Fruit fly (Drosophila melanogaster) whole organism, embryonic: ENCODE data around the gene nuf.

ENCODE experiments used
- Bgb ChIP-seq: fragments of 200-800 bp; sonication (Bioruptor generic); IDR thresholded peaks from 2 replicates; pipeline ENCODE4 v1.3.6; 2022; ENCODE audit warnings: missing biosample characterization, missing genetic modification characterization; ENCODE audit not compliant: partially characterized antibody
- Bteb2 ChIP-seq: fragments of 200-800 bp; sonication (Bioruptor generic); optimal IDR thresholded peaks from 2 replicates; lab custom pipeline; 2016; ENCODE audit warnings: missing biosample characterization, missing genetic modification characterization
- CG10321 ChIP-seq: fragments of 200-800 bp; sonication (Bioruptor generic); IDR thresholded peaks from 2 replicates; pipeline ENCODE4 v1.3.6; 2022; ENCODE audit warnings: missing biosample characterization, missing genetic modification characterization
- CG10543 ChIP-seq: fragments of 200-800 bp; sonication (Bioruptor generic); optimal IDR thresholded peaks from 3 replicates; lab custom pipeline; 2017; ENCODE audit warnings: missing biosample characterization, mild to moderate bottlenecking, missing genetic modification characterization, moderate library complexity
- CG10654 ChIP-seq: fragments of 200-800 bp; sonication (Bioruptor generic); optimal IDR thresholded peaks from 2 replicates; lab custom pipeline; 2016; ENCODE audit warnings: missing biosample characterization, missing genetic modification characterization
- CG10979 ChIP-seq: fragments of 200-800 bp; sonication (Bioruptor generic); optimal IDR thresholded peaks from 2 replicates; lab custom pipeline; 2018; ENCODE audit warnings: missing biosample characterization, mild to moderate bottlenecking, missing genetic modification characterization, moderate library complexity
- CG12299 ChIP-seq: fragments of 200-800 bp; sonication (Bioruptor generic); optimal IDR thresholded peaks from 2 replicates; lab custom pipeline; 2018; ENCODE audit warnings: missing biosample characterization, mild to moderate bottlenecking, missing genetic modification characterization
- CG12391 ChIP-seq: fragments of 200-800 bp; sonication (Bioruptor generic); optimal IDR thresholded peaks from 3 replicates; lab custom pipeline; 2018; ENCODE audit warnings: missing biosample characterization, mild to moderate bottlenecking, missing genetic modification characterization, moderate library complexity
- CG13123 ChIP-seq: fragments of 200-800 bp; sonication (Bioruptor generic); optimal IDR thresholded peaks from 2 replicates; lab custom pipeline; 2016; ENCODE audit warnings: missing biosample characterization, missing genetic modification characterization
- CG13296 ChIP-seq: fragments of 200-800 bp; sonication (Bioruptor generic); optimal IDR thresholded peaks from 3 replicates; lab custom pipeline; 2018; ENCODE audit warnings: missing biosample characterization, mild to moderate bottlenecking, missing genetic modification characterization
- CG15011 ChIP-seq: fragments of 200-800 bp; sonication (Bioruptor generic); optimal IDR thresholded peaks from 3 replicates; lab custom pipeline; 2018; ENCODE audit warnings: missing biosample characterization, mild to moderate bottlenecking, missing genetic modification characterization
- CG15514 ChIP-seq: fragments of 200-800 bp; sonication (Bioruptor generic); optimal IDR thresholded peaks from 3 replicates; lab custom pipeline; 2017; ENCODE audit warnings: missing biosample characterization, missing genetic modification characterization, mild to moderate bottlenecking, moderate library complexity, missing genetic modification reagents
- CG16815 ChIP-seq: fragments of 200-800 bp; sonication (Bioruptor generic); optimal IDR thresholded peaks from 3 replicates; lab custom pipeline; 2017; ENCODE audit warnings: missing biosample characterization, mild to moderate bottlenecking, missing genetic modification characterization
- CG17359 ChIP-seq: fragments of 200-800 bp; sonication (Bioruptor generic); optimal IDR thresholded peaks from 3 replicates; lab custom pipeline; 2018; ENCODE audit warnings: missing biosample characterization, mild to moderate bottlenecking, missing genetic modification characterization, moderate library complexity
- CG17361 ChIP-seq: fragments of 200-800 bp; sonication (Bioruptor generic); IDR thresholded peaks from 3 replicates; pipeline ENCODE4 v1.3.6; 2022; ENCODE audit warnings: missing biosample characterization, missing genetic modification characterization
- CG17385 ChIP-seq: fragments of 200-800 bp; sonication (Bioruptor generic); optimal IDR thresholded peaks from 3 replicates; lab custom pipeline; 2018; ENCODE audit warnings: missing biosample characterization, mild to moderate bottlenecking, missing genetic modification characterization
- CG18599 ChIP-seq: fragments of 200-800 bp; sonication (Bioruptor generic); optimal IDR thresholded peaks from 3 replicates; lab custom pipeline; 2017; ENCODE audit warnings: missing biosample characterization, missing genetic modification characterization, mild to moderate bottlenecking, moderate library complexity, missing genetic modification reagents
- CG18619 ChIP-seq: fragments of 200-800 bp; sonication (Bioruptor generic); optimal IDR thresholded peaks from 3 replicates; lab custom pipeline; 2017; ENCODE audit warnings: missing biosample characterization, mild to moderate bottlenecking, missing genetic modification characterization
- CG2678 ChIP-seq: fragments of 200-800 bp; sonication (Bioruptor generic); optimal IDR thresholded peaks from 3 replicates; lab custom pipeline; 2019; ENCODE audit warnings: missing biosample characterization, mild to moderate bottlenecking, missing genetic modification characterization, moderate library complexity
- CG30403 ChIP-seq: fragments of 200-800 bp; sonication (Bioruptor generic); optimal IDR thresholded peaks from 3 replicates; lab custom pipeline; 2016; ENCODE audit warnings: missing biosample characterization, missing genetic modification characterization
- CG3065 ChIP-seq: fragments of 200-800 bp; sonication (Bioruptor generic); optimal IDR thresholded peaks from 2 replicates; lab custom pipeline; 2016; ENCODE audit warnings: missing biosample characterization, missing genetic modification characterization
- CG4404 ChIP-seq: fragments of 200-800 bp; sonication (Bioruptor generic); IDR thresholded peaks from 2 replicates; pipeline ENCODE4 v1.3.6; 2022; ENCODE audit warnings: missing biosample characterization, missing genetic modification characterization
- CG4854 ChIP-seq: fragments of 200-800 bp; sonication (Bioruptor generic); optimal IDR thresholded peaks from 2 replicates; lab custom pipeline; 2016; ENCODE audit warnings: missing biosample characterization, missing genetic modification characterization, inconsistent platforms
- CG6689 ChIP-seq: fragments of 200-800 bp; sonication (Bioruptor generic); IDR thresholded peaks from 2 replicates; pipeline ENCODE4 v1.3.6; 2022; ENCODE audit warnings: missing biosample characterization, missing genetic modification characterization
- CG7556 ChIP-seq: fragments of 200-800 bp; sonication (Bioruptor generic); optimal IDR thresholded peaks from 2 replicates; lab custom pipeline; 2017; ENCODE audit warnings: missing biosample characterization, mild to moderate bottlenecking, missing genetic modification characterization
- CG9797 ChIP-seq: fragments of 200-800 bp; sonication (Bioruptor generic); optimal IDR thresholded peaks from 3 replicates; lab custom pipeline; 2018; ENCODE audit warnings: missing biosample characterization, mild to moderate bottlenecking, missing genetic modification characterization
- CTCF ChIP-seq: fragments of 200-800 bp; sonication (Bioruptor generic); optimal IDR thresholded peaks from 2 replicates; lab custom pipeline; 2017; ENCODE audit warnings: missing biosample characterization, mild to moderate bottlenecking, missing genetic modification characterization, moderate library complexity
- Camta ChIP-seq: fragments of 200-800 bp; sonication (Bioruptor generic); optimal IDR thresholded peaks from 2 replicates; lab custom pipeline; 2016; ENCODE audit warnings: missing biosample characterization, missing genetic modification characterization
- GATAe ChIP-seq: fragments of 200-800 bp; sonication (Bioruptor generic); conservative IDR thresholded peaks from 2 replicates; pipeline ENCODE4 v1.3.6; 2022; ENCODE audit warnings: missing biosample characterization, missing genetic modification characterization
- MTF-1 ChIP-seq: fragments of 200-800 bp; sonication (Bioruptor generic); optimal IDR thresholded peaks from 2 replicates; lab custom pipeline; 2018; ENCODE audit warnings: missing biosample characterization, mild to moderate bottlenecking, missing genetic modification characterization, borderline replicate concordance
- Neu2 ChIP-seq: fragments of 200-800 bp; sonication (Bioruptor generic); optimal IDR thresholded peaks from 3 replicates; lab custom pipeline; 2016; ENCODE audit warnings: missing biosample characterization, missing genetic modification characterization, borderline replicate concordance
- Nf-YA ChIP-seq: fragments of 200-800 bp; sonication (Bioruptor generic); IDR thresholded peaks from 2 replicates; pipeline ENCODE4 v1.3.6; 2022; ENCODE audit warnings: missing biosample characterization, missing genetic modification characterization
- Ravus ChIP-seq: fragments of 200-800 bp; sonication (Bioruptor generic); IDR thresholded peaks from 2 replicates; pipeline ENCODE4 v1.3.6; 2022; ENCODE audit warnings: missing biosample characterization, missing genetic modification characterization
- Ssrp ChIP-seq: fragments of 200-800 bp; sonication (Bioruptor generic); optimal IDR thresholded peaks from 2 replicates; lab custom pipeline; 2018; ENCODE audit warnings: missing biosample characterization, mild to moderate bottlenecking, missing genetic modification characterization, moderate library complexity
- ara ChIP-seq: fragments of 200-800 bp; sonication (Bioruptor generic); IDR thresholded peaks from 2 replicates; pipeline ENCODE4 v1.3.6; 2022; ENCODE audit warnings: missing biosample characterization, missing genetic modification characterization
- az2 ChIP-seq: fragments of 200-800 bp; sonication (Bioruptor generic); optimal IDR thresholded peaks from 3 replicates; lab custom pipeline; 2016; ENCODE audit warnings: missing biosample characterization, missing genetic modification characterization
- fd3F ChIP-seq: fragments of 200-800 bp; sonication (Bioruptor generic); optimal IDR thresholded peaks from 2 replicates; lab custom pipeline; 2018; ENCODE audit warnings: missing biosample characterization, mild to moderate bottlenecking, missing genetic modification characterization, moderate library complexity
- gcm2 ChIP-seq: fragments of 200-800 bp; sonication (Bioruptor generic); optimal IDR thresholded peaks from 2 replicates; lab custom pipeline; 2016; ENCODE audit warnings: missing biosample characterization, missing genetic modification characterization
- gt ChIP-seq: fragments of 200-800 bp; sonication (Bioruptor generic); IDR thresholded peaks from 2 replicates; pipeline ENCODE4 v1.3.6; 2022; ENCODE audit warnings: missing biosample characterization, missing genetic modification characterization
- lilli ChIP-seq: fragments of 200-800 bp; sonication (Bioruptor generic); optimal IDR thresholded peaks from 3 replicates; lab custom pipeline; 2016; ENCODE audit warnings: missing biosample characterization, missing genetic modification characterization
- lov ChIP-seq, 2 experiments: fragments of 200-800 bp in 1 of 2; fragments of >200 bp in 1 of 2; sonication (Bioruptor generic) in 1 of 2; IDR thresholded peaks in 1 of 2; optimal IDR thresholded peaks in 1 of 2; 2 replicates in 1 of 2; 3 replicates in 1 of 2; pipeline versions ENCODE4 v1.3.6 to Lab custom; 2017 to 2022; ENCODE audit warnings: missing biosample characterization in 1 of 2, missing genetic modification characterization in 1 of 2
- mld ChIP-seq: fragments of 200-800 bp; sonication (Bioruptor generic); IDR thresholded peaks from 3 replicates; pipeline ENCODE4 v1.3.6; 2022; ENCODE audit warnings: missing biosample characterization, missing genetic modification characterization; ENCODE audit not compliant: partially characterized antibody
- peb ChIP-seq: fragments of 200-800 bp; sonication (Bioruptor generic); IDR thresholded peaks from 2 replicates; pipeline ENCODE4 v1.3.6; 2022; ENCODE audit warnings: missing biosample characterization, missing genetic modification characterization
- seq ChIP-seq: fragments of 200-800 bp; sonication (Bioruptor generic); IDR thresholded peaks from 2 replicates; pipeline ENCODE4 v1.3.6; 2022; ENCODE audit warnings: missing biosample characterization, missing genetic modification characterization
- sna ChIP-seq: fragments of 200-800 bp; sonication (Bioruptor generic); IDR thresholded peaks from 2 replicates; pipeline ENCODE4 v1.3.6; 2022; ENCODE audit warnings: missing biosample characterization, missing genetic modification characterization; ENCODE audit not compliant: partially characterized antibody
- sqz ChIP-seq: fragments of 200-800 bp; sonication (Bioruptor generic); optimal IDR thresholded peaks from 3 replicates; lab custom pipeline; 2018; ENCODE audit warnings: missing biosample characterization, mild to moderate bottlenecking, missing genetic modification characterization
- tll ChIP-seq, 2 experiments: fragments of 200-800 bp in 1 of 2; fragments of >200 bp in 1 of 2; sonication (Bioruptor generic) in 1 of 2; optimal IDR thresholded peaks; 2 replicates each; lab custom pipeline; 2017 to 2019; ENCODE audit warnings: missing biosample characterization in 2 of 2, missing genetic modification characterization in 2 of 2, mild to moderate bottlenecking in 1 of 2, moderate library complexity in 1 of 2
- twi ChIP-seq: fragments of 200-800 bp; optimal IDR thresholded peaks from 2 replicates; lab custom pipeline; 2019; ENCODE audit warnings: missing biosample characterization, mild to moderate bottlenecking, missing genetic modification characterization, moderate library complexity
- wor ChIP-seq: fragments of 200-800 bp; sonication (Bioruptor generic); IDR thresholded peaks from 2 replicates; pipeline ENCODE4 v1.3.6; 2022; ENCODE audit warnings: missing biosample characterization, missing genetic modification characterization

The nuf gene

DNA sequence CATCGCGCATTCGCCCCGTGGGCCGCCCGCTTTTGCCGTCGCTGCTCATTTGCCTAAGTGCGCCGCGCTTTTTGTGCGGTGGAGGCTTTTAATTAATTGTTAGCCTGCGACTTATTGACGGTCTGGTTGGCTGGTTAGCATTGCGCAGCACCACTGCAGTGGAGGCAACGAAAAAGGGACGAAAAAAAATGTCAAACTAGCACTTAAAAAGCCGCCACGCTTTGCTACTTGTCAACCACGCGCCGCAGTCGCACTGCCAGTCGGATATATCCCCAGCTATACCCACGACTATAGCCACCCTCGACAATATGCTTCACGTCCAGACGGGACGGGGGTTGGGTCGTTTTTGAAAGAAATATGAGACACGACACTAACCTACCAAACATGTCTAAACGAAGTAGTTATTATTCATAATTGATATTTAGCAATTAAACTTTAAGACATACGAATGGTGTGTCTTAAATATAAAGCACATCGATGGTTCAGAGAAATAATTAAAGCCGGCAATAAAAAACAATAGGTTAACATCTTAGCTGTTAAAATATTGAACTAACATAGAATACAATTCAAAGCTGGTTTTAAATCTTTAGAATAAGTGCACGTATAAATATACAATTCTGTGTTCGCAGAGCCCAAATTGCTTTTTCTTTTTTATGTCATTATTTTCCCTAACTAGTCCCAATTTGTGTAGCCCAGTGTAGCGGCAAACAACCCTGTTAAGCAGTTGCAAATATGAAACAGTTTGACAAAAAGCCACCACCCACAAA lies 18.3 kb upstream of the nuf start (continued):
- TF ChIP-seq CG17359 (tag; lab: Kevin White, UChicago) (peak; percentile 47), CG17361 (peak; percentile 83), Neu2 (no peak), CG10979 (peak; percentile 74), az2 (GFP tag; lab: Kevin White, UChicago) (peak; percentile 26), CG18619 (GFP tag; lab: Kevin White, UChicago) (peak; percentile 49), CG10654 (GFP tag; lab: Kevin White, UChicago) (no peak), tll (GFP tag; optimal IDR thresholded peaks at IDR 0.05; lab: Kevin White, UChicago) (no peak), wor (GFP tag; lab: Robert Waterston, UW) (peak; percentile 52; the same call in 1 of the 2 replicates), Ravus (GFP tag; lab: Robert Waterston, UW) (no peak), CG4854 (GFP tag; lab: Kevin White, UChicago) (no peak), sqz (GFP tag; lab: Kevin White, UChicago) (peak; percentile 23), CG3065 (GFP tag; lab: Kevin White, UChicago) (no peak), MTF-1 (no peak), CG15011 (GFP tag; lab: Kevin White, UChicago) (no peak), CG10543 (no peak), seq (GFP tag; lab: Robert Waterston, UW) (no peak), CG17385 (peak; percentile 71), mld (GFP tag; lab: Robert Waterston, UW) (no peak), CG9797 (GFP tag; lab: Kevin White, UChicago) (no peak), CG6689 (no peak), CG10321 (GFP tag; lab: Robert Waterston, UW) (no peak), Camta (no peak), CG16815 (GFP tag; lab: Kevin White, UChicago) (peak; percentile 12), CG7556 (GFP tag; lab: Kevin White, UChicago) (peak; percentile 72), ara (GFP tag; lab: Robert Waterston, UW) (no peak), CG12391 (tag; lab: Kevin White, UChicago) (peak; percentile 57), CG13296 (no peak), CG30403 (GFP tag; lab: Kevin White, UChicago) (peak; percentile 19), GATAe (GFP tag; lab: Robert Waterston, UW) (no peak), twi (tag; lab: Kevin White, UChicago) (no peak), peb (GFP tag; lab: Robert Waterston, UW) (no peak), Bteb2 (no peak), gt (GFP tag; lab: Robert Waterston, UW) (no peak), CTCF (no peak), CG13123 (no peak), CG2678 (tag; lab: Kevin White, UChicago) (peak; percentile 67), Ssrp (tag; lab: Kevin White, UChicago) (peak; percentile 52), CG18599 (GFP tag; lab: Kevin White, UChicago) (peak; percentile 12), CG15514 (GFP tag; lab: Kevin White, UChicago) (no peak), lov (optimal IDR thresholded peaks at IDR 0.05; lab: Kevin White, UChicago) (no peak), lov (GFP tag; IDR thresholded peaks at IDR 0.05; lab: Robert Waterston, UW) (no peak), sna (GFP tag; lab: Robert Waterston, UW) (no peak), CG4404 (GFP tag; lab: Robert Waterston, UW) (no peak), fd3F (GFP tag; lab: Kevin White, UChicago) (no peak), CG12299 (tag; lab: Kevin White, UChicago) (no peak), gcm2 (GFP tag; lab: Kevin White, UChicago) (no peak), Bgb (GFP tag; lab: Robert Waterston, UW) (no peak), lilli (GFP tag; lab: Kevin White, UChicago) (no peak), Nf-YA (GFP tag; lab: Robert Waterston, UW) (no peak)
